Worm (Caenorhabditis elegans) whole organism, L1 larva: ENCODE results near the gene lbp-9.

Source experiments
- aha-1 ChIP-seq: fragments of 150-350 bp; optimal IDR thresholded peaks from 2 replicates; lab custom pipeline; 2014; ENCODE audit warnings: missing biosample characterization, missing genetic modification characterization
- dpl-1 ChIP-seq, 3 experiments: fragments of 150-350 bp in 2 of 3; sonication (generic microtip) in 1 of 3; optimal IDR thresholded peaks; 2 replicates each; lab custom pipeline; 2014 to 2017; ENCODE audit warnings: missing biosample characterization in 3 of 3, missing genetic modification characterization in 3 of 3, missing genetic modification reagents in 3 of 3
- egl-27 ChIP-seq, 2 experiments: fragments of 150-350 bp in 1 of 2; sonication (generic microtip); optimal IDR thresholded peaks; 3 replicates each; lab custom pipeline; 2017 to 2018; ENCODE audit warnings: missing biosample characterization in 2 of 2, missing genetic modification characterization in 2 of 2, missing genetic modification reagents in 2 of 2
- hlh-17 ChIP-seq: fragments of 200-800 bp; sonication (Bioruptor generic); optimal IDR thresholded peaks from 2 replicates; lab custom pipeline; 2018; ENCODE audit warnings: missing genetic modification characterization, mild to moderate bottlenecking, missing compliant biosample characterization, moderate library complexity, borderline replicate concordance
- nhr-28 ChIP-seq: fragments of 150-350 bp; optimal IDR thresholded peaks from 2 replicates; lab custom pipeline; 2014; ENCODE audit warnings: missing biosample characterization, missing genetic modification characterization
- unc-62 ChIP-seq: fragments of 150-350 bp; optimal IDR thresholded peaks from 2 replicates; lab custom pipeline; 2014; ENCODE audit warnings: missing biosample characterization, missing genetic modification reagents, missing genetic modification characterization
- ztf-11 ChIP-seq, 2 experiments: sonication (generic microtip); optimal IDR thresholded peaks; 2 replicates each; lab custom pipeline; 2016 to 2017; ENCODE audit warnings: missing genetic modification characterization in 2 of 2, missing biosample characterization in 1 of 2, missing compliant biosample characterization in 1 of 2

ce11 chrV:2103118-2103517 lies 34.9 kb downstream of the lbp-9 start, which contains the start of gene F36F12.1:
- TF ChIP-seq nhr-28 (tag; lab: Kevin White, UChicago) (no peak), unc-62 (GFP tag; lab: Kevin White, UChicago) (no peak), dpl-1 (GFP tag; optimal IDR thresholded peaks at IDR 0.05; lab: Kevin White, UChicago) (no peak), aha-1 (tag; lab: Kevin White, UChicago) (no peak), egl-27 (tag; optimal IDR thresholded peaks at IDR 0.05; lab: Kevin White, UChicago) (no peak), ztf-11 (tag; optimal IDR thresholded peaks at IDR 0.05; lab: Kevin White, UChicago) (no peak), hlh-17 (GFP tag; lab: Kevin White, UChicago) (no peak)
